Worm (Caenorhabditis elegans) whole organism, early embryonic: ENCODE data around the gene Y77E11A.8.

Experiments
- B0310.2 ChIP-seq: sonication (generic microtip); optimal IDR thresholded peaks from 2 replicates; lab custom pipeline; 2016; ENCODE audit warnings: mild to moderate bottlenecking, missing genetic modification characterization, missing compliant biosample characterization
- F13C5.2 ChIP-seq: sonication (generic microtip); optimal IDR thresholded peaks from 2 replicates; lab custom pipeline; 2017; ENCODE audit warnings: mild to moderate bottlenecking, missing genetic modification characterization, inconsistent platforms, missing compliant biosample characterization
- aly-1 ChIP-seq: sonication (generic microtip); optimal IDR thresholded peaks from 2 replicates; lab custom pipeline; 2016; ENCODE audit warnings: missing genetic modification characterization, missing compliant biosample characterization
- ama-1 ChIP-seq: fragments of 150-350 bp; optimal IDR thresholded peaks from 2 replicates; lab custom pipeline; 2014
- ceh-13 ChIP-seq: fragments of 200-800 bp; sonication (Bioruptor generic); optimal IDR thresholded peaks from 2 replicates; lab custom pipeline; 2018; ENCODE audit warnings: mild to moderate bottlenecking, missing genetic modification characterization, missing compliant biosample characterization
- ceh-36 ChIP-seq: sonication (generic microtip); optimal IDR thresholded peaks from 2 replicates; lab custom pipeline; 2016; ENCODE audit warnings: missing genetic modification characterization, inconsistent platforms, missing compliant biosample characterization
- ets-7 ChIP-seq: sonication (generic microtip); optimal IDR thresholded peaks from 2 replicates; lab custom pipeline; 2016; ENCODE audit warnings: missing genotype, missing genetic modification characterization, missing compliant biosample characterization
- flt-1 ChIP-seq: fragments of 200-800 bp; sonication (Bioruptor generic); IDR thresholded peaks from 2 replicates; pipeline ENCODE4 v1.3.6; 2022; ENCODE audit warnings: missing genetic modification characterization, missing compliant biosample characterization
- hmbx-1 ChIP-seq: sonication (generic microtip); optimal IDR thresholded peaks from 2 replicates; lab custom pipeline; 2016; ENCODE audit warnings: mild to moderate bottlenecking, missing genetic modification characterization, missing compliant biosample characterization
- hmg-4 ChIP-seq: fragments of 200-800 bp; sonication (Bioruptor generic); optimal IDR thresholded peaks from 2 replicates; lab custom pipeline; 2018; ENCODE audit warnings: mild to moderate bottlenecking, missing genetic modification characterization, missing compliant biosample characterization
- hnd-1 ChIP-seq: sonication (generic microtip); optimal IDR thresholded peaks from 2 replicates; lab custom pipeline; 2016; ENCODE audit warnings: missing genetic modification characterization, missing compliant biosample characterization
- pes-1 ChIP-seq: fragments of 200-800 bp; sonication (Bioruptor generic); IDR thresholded peaks from 2 replicates; pipeline ENCODE4 v1.3.6; 2022; ENCODE audit warnings: missing genetic modification reagents, missing genetic modification characterization, missing compliant biosample characterization
- scrt-1 ChIP-seq: fragments of 200-800 bp; sonication (Bioruptor generic); IDR thresholded peaks from 2 replicates; pipeline ENCODE4 v1.3.6; 2022; ENCODE audit warnings: missing genetic modification characterization, missing compliant biosample characterization
- sea-1 ChIP-seq: fragments of 200-800 bp; sonication (Bioruptor generic); conservative IDR thresholded peaks from 2 replicates; pipeline ENCODE4 v1.3.6; 2022; ENCODE audit warnings: missing genetic modification characterization, missing compliant biosample characterization
- tbx-11 ChIP-seq: fragments of 200-800 bp; sonication (Bioruptor generic); IDR thresholded peaks from 2 replicates; pipeline ENCODE4 v1.3.6; 2022; ENCODE audit warnings: missing genetic modification characterization, missing compliant biosample characterization
- tbx-37 ChIP-seq: fragments of 200-800 bp; sonication (Bioruptor generic); conservative IDR thresholded peaks from 2 replicates; pipeline ENCODE4 v1.3.6; 2022; ENCODE audit warnings: missing genetic modification reagents, missing genetic modification characterization, missing compliant biosample characterization
- tra-4 ChIP-seq: sonication (generic microtip); optimal IDR thresholded peaks from 2 replicates; lab custom pipeline; 2017; ENCODE audit warnings: missing genetic modification characterization, missing compliant biosample characterization

Y77E11A.8 gene

ce11 chrIV:1443997-1444678, 19.3 kb upstream of the Y77E11A.8 start:
- TF ChIP-seq sea-1 (GFP tag; lab: Robert Waterston, UW): no peak
- TF ChIP-seq ceh-36 (tag; lab: Kevin White, UChicago): no peak
- TF ChIP-seq hmg-4 (GFP tag; lab: Kevin White, UChicago): no peak
- no peak for TF ChIP-seq tra-4 (tag; lab: Kevin White, UChicago)
- no peak for TF ChIP-seq tbx-37 (GFP tag; lab: Robert Waterston, UW)
- TF ChIP-seq tbx-11 (GFP tag; lab: Robert Waterston, UW): no peak
- no peak for TF ChIP-seq ets-7 (tag; lab: Kevin White, UChicago)
- TF ChIP-seq aly-1: no peak
- TF ChIP-seq ceh-13 (GFP tag; lab: Kevin White, UChicago): no peak
- TF ChIP-seq pes-1: no peak
- TF ChIP-seq scrt-1 (GFP tag; lab: Robert Waterston, UW): no peak
- TF ChIP-seq hnd-1: no peak
- no peak for TF ChIP-seq B0310.2
- TF ChIP-seq F13C5.2 (tag; lab: Kevin White, UChicago): no peak
- no peak for TF ChIP-seq ama-1 (lab: Kevin White, UChicago)
- no peak for TF ChIP-seq flt-1 (GFP tag; lab: Robert Waterston, UW)

- no peak for TF ChIP-seq ama-1 (lab: Kevin White, UChicago)
- no peak for TF ChIP-seq hnd-1
- TF ChIP-seq scrt-1 (GFP tag; lab: Robert Waterston, UW): no peak
- TF ChIP-seq tbx-37 (GFP tag; lab: Robert Waterston, UW): no peak
- no peak for TF ChIP-seq ets-7 (tag; lab: Kevin White, UChicago)
- no peak for TF ChIP-seq tra-4 (tag; lab: Kevin White, UChicago)
- TF ChIP-seq B0310.2: no peak
- no peak for TF ChIP-seq aly-1
- no peak for TF ChIP-seq flt-1 (GFP tag; lab: Robert Waterston, UW)
- TF ChIP-seq ceh-36 (tag; lab: Kevin White, UChicago): no peak
- TF ChIP-seq pes-1: no peak
- no peak for TF ChIP-seq tbx-11 (GFP tag; lab: Robert Waterston, UW)
- TF ChIP-seq ceh-13 (GFP tag; lab: Kevin White, UChicago): no peak
These were observed 18.7 kb upstream of the Y77E11A.8 start for ce11 chrIV:1443514-1443913.

- TF ChIP-seq B0310.2: no peak
- no peak for TF ChIP-seq scrt-1 (GFP tag; lab: Robert Waterston, UW)
- no peak for TF ChIP-seq hnd-1
- TF ChIP-seq ets-7 (tag; lab: Kevin White, UChicago): no peak
- TF ChIP-seq tbx-37 (GFP tag; lab: Robert Waterston, UW): no peak
- TF ChIP-seq pes-1: no peak
- no peak for TF ChIP-seq flt-1 (GFP tag; lab: Robert Waterston, UW)
- no peak for TF ChIP-seq ceh-13 (GFP tag; lab: Kevin White, UChicago)
- TF ChIP-seq tra-4 (tag; lab: Kevin White, UChicago): no peak
- TF ChIP-seq hmg-4 (GFP tag; lab: Kevin White, UChicago): no peak
- no peak for TF ChIP-seq ceh-36 (tag; lab: Kevin White, UChicago)
- TF ChIP-seq F13C5.2 (tag; lab: Kevin White, UChicago): no peak
- no peak for TF ChIP-seq hmbx-1 (tag; lab: Kevin White, UChicago)
These were observed 12.8 kb upstream of the Y77E11A.8 start for ce11 chrIV:1437625-1438024.

- no peak for TF ChIP-seq scrt-1 (GFP tag; lab: Robert Waterston, UW)
- TF ChIP-seq tbx-11 (GFP tag; lab: Robert Waterston, UW): no peak
- no peak for TF ChIP-seq ceh-13 (GFP tag; lab: Kevin White, UChicago)
- no peak for TF ChIP-seq aly-1
- TF ChIP-seq F13C5.2 (tag; lab: Kevin White, UChicago): no peak
- TF ChIP-seq hmg-4 (GFP tag; lab: Kevin White, UChicago): no peak
- no peak for TF ChIP-seq ceh-36 (tag; lab: Kevin White, UChicago)
- no peak for TF ChIP-seq B0310.2
- no peak for TF ChIP-seq pes-1
- TF ChIP-seq ama-1 (lab: Kevin White, UChicago): no peak
- no peak for TF ChIP-seq tbx-37 (GFP tag; lab: Robert Waterston, UW)
- TF ChIP-seq flt-1 (GFP tag; lab: Robert Waterston, UW): no peak
- no peak for TF ChIP-seq ets-7 (tag; lab: Kevin White, UChicago)
- no peak for TF ChIP-seq tra-4 (tag; lab: Kevin White, UChicago)
- no peak for TF ChIP-seq hmbx-1 (tag; lab: Kevin White, UChicago)
These were observed 10.3 kb upstream of the Y77E11A.8 start for ce11 chrIV:1435159-1435558.

- TF ChIP-seq hmbx-1 (tag; lab: Kevin White, UChicago): no peak
- no peak for TF ChIP-seq sea-1 (GFP tag; lab: Robert Waterston, UW)
- TF ChIP-seq F13C5.2 (tag; lab: Kevin White, UChicago): no peak
- no peak for TF ChIP-seq tbx-11 (GFP tag; lab: Robert Waterston, UW)
- no peak for TF ChIP-seq B0310.2
- no peak for TF ChIP-seq tra-4 (tag; lab: Kevin White, UChicago)
- no peak for TF ChIP-seq aly-1
- no peak for TF ChIP-seq ceh-36 (tag; lab: Kevin White, UChicago)
- no peak for TF ChIP-seq tbx-37 (GFP tag; lab: Robert Waterston, UW)
- TF ChIP-seq ceh-13 (GFP tag; lab: Kevin White, UChicago): no peak
- no peak for TF ChIP-seq pes-1
- TF ChIP-seq scrt-1 (GFP tag; lab: Robert Waterston, UW): no peak
These were observed 9.8 kb upstream of the Y77E11A.8 start, which contains the start of gene clp-6 for ce11 chrIV:1434554-1435089. clp-6 (minus strand) TSS chrIV:1435039.

ce11 chrIV:1433978-1434377, 9.1 kb upstream of the Y77E11A.8 start:
- TF ChIP-seq B0310.2 (no peak), ama-1 (lab: Kevin White, UChicago) (no peak), ceh-36 (tag; lab: Kevin White, UChicago) (no peak)

ce11 chrIV:1430261-1430660, 5.4 kb upstream of the Y77E11A.8 start, which contains the start of gene Y77E11A.23:
Y77E11A.23 (minus strand) TSS chrIV:1430367.
- TF ChIP-seq hmbx-1 (tag; lab: Kevin White, UChicago): no peak
- TF ChIP-seq hmg-4 (GFP tag; lab: Kevin White, UChicago): no peak
- TF ChIP-seq sea-1 (GFP tag; lab: Robert Waterston, UW): no peak
- TF ChIP-seq tbx-37 (GFP tag; lab: Robert Waterston, UW): no peak
- no peak for TF ChIP-seq aly-1
- no peak for TF ChIP-seq ets-7 (tag; lab: Kevin White, UChicago)
- no peak for TF ChIP-seq hnd-1
- TF ChIP-seq tra-4 (tag; lab: Kevin White, UChicago): no peak
- no peak for TF ChIP-seq B0310.2
- TF ChIP-seq pes-1: no peak
- no peak for TF ChIP-seq ceh-13 (GFP tag; lab: Kevin White, UChicago)
- no peak for TF ChIP-seq flt-1 (GFP tag; lab: Robert Waterston, UW)
- no peak for TF ChIP-seq ceh-36 (tag; lab: Kevin White, UChicago)
- TF ChIP-seq scrt-1 (GFP tag; lab: Robert Waterston, UW): no peak
- TF ChIP-seq tbx-11 (GFP tag; lab: Robert Waterston, UW): no peak
- TF ChIP-seq F13C5.2 (tag; lab: Kevin White, UChicago): no peak
- no peak for TF ChIP-seq ama-1 (lab: Kevin White, UChicago)
